Worm (Caenorhabditis elegans): ENCODE results near the gene R05G6.3.

DNA sequence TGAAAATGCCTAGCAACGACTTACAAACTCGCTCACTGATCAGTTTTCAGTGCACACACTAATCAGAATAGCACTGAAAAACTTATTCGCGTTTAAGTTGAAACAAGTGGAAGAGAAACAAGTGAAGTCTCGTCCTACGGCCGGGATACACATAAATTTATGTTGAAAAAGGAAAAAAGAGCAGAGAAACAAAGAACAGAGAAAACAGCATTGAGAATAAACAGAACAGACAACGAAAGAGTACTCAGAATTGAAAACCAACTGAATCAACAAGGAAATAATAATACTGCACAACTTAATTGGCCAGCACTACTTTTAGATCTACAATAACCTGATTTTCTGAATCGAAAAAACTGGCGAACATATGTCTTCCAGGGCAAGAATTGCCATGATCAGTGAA, 38.0 kb downstream of the R05G6.3 start, which contains the start of gene F49E8.6:
- TF ChIP-seq ztf-23 (GFP tag; IDR thresholded peaks at IDR 0.05) = no peak
- no peak for TF ChIP-seq flt-1 (GFP tag; IDR thresholded peaks at IDR 0.05)
- TF ChIP-seq tab-1 (GFP tag; IDR thresholded peaks at IDR 0.05) = no peak
- no peak for TF ChIP-seq med-1 (GFP tag; optimal IDR thresholded peaks at IDR 0.05; ENCODE audit: insufficient read depth)
- TF ChIP-seq T22C8.4 (GFP tag; IDR thresholded peaks at IDR 0.05) = no peak
- TF ChIP-seq ref-1 (GFP tag; conservative IDR thresholded peaks at IDR 0.05) = no peak
- no peak for TF ChIP-seq ztf-29 (GFP tag; IDR thresholded peaks at IDR 0.05)
- no peak for TF ChIP-seq cog-1 (tag; optimal IDR thresholded peaks at IDR 0.05)

Data from whole organism, midembryonic.